Fruit fly (Drosophila melanogaster) whole organism, embryonic: ENCODE data around the gene CG44088.
A peak's percentile ranks its signal among the peaks of the same experiment; 100 is the strongest.

Source experiments
- Adf1 ChIP-seq: fragments of 200-800 bp; sonication (Bioruptor generic); IDR thresholded peaks from 2 replicates; pipeline ENCODE4 v1.3.6; 2022; ENCODE audit warnings: missing biosample characterization, missing genetic modification characterization
- C15 ChIP-seq: fragments of 200-800 bp; sonication (Bioruptor generic); IDR thresholded peaks from 3 replicates; pipeline ENCODE4 v1.3.6; 2022; ENCODE audit warnings: missing biosample characterization, missing genetic modification characterization
- CG10366 ChIP-seq: fragments of 200-800 bp; sonication (Bioruptor generic); IDR thresholded peaks from 2 replicates; pipeline ENCODE4 v1.3.6; 2022; ENCODE audit warnings: missing biosample characterization, missing genetic modification characterization
- CG11456 ChIP-seq: fragments of 200-800 bp; sonication (Bioruptor generic); IDR thresholded peaks from 3 replicates; pipeline ENCODE4 v1.3.6; 2022; ENCODE audit warnings: missing biosample characterization, missing genetic modification characterization
- CG12219 ChIP-seq: fragments of 200-800 bp; sonication (Bioruptor generic); optimal IDR thresholded peaks from 3 replicates; lab custom pipeline; 2018; ENCODE audit warnings: missing biosample characterization, mild to moderate bottlenecking, missing genetic modification characterization
- CG13894 ChIP-seq: fragments of 200-800 bp; sonication (Bioruptor generic); optimal IDR thresholded peaks from 3 replicates; lab custom pipeline; 2018; ENCODE audit warnings: missing biosample characterization, mild to moderate bottlenecking, missing genetic modification characterization, moderate library complexity
- CG14860 ChIP-seq: fragments of 200-800 bp; sonication (Bioruptor generic); IDR thresholded peaks from 3 replicates; pipeline ENCODE4 v1.3.6; 2022; ENCODE audit warnings: missing biosample characterization, missing genetic modification characterization; ENCODE audit not compliant: partially characterized antibody
- CG15011 ChIP-seq: fragments of 200-800 bp; sonication (Bioruptor generic); optimal IDR thresholded peaks from 3 replicates; lab custom pipeline; 2018; ENCODE audit warnings: missing biosample characterization, mild to moderate bottlenecking, missing genetic modification characterization
- CG16813 ChIP-seq: fragments of 200-800 bp; sonication (Bioruptor generic); IDR thresholded peaks from 3 replicates; pipeline ENCODE4 v1.3.6; 2022; ENCODE audit warnings: missing biosample characterization, missing genetic modification characterization; ENCODE audit not compliant: partially characterized antibody
- CG2199 ChIP-seq: fragments of 200-800 bp; sonication (Bioruptor generic); IDR thresholded peaks from 3 replicates; pipeline ENCODE4 v1.3.6; 2022; ENCODE audit warnings: missing biosample characterization, missing genetic modification characterization
- CG2202 ChIP-seq: fragments of 200-800 bp; sonication (Bioruptor generic); optimal IDR thresholded peaks from 2 replicates; lab custom pipeline; 2018; ENCODE audit warnings: missing biosample characterization, mild to moderate bottlenecking, missing genetic modification characterization
- CG31388 ChIP-seq: fragments of 200-800 bp; sonication (Bioruptor generic); optimal IDR thresholded peaks from 2 replicates; lab custom pipeline; 2016; ENCODE audit warnings: missing biosample characterization, missing genetic modification characterization
- CG42726 ChIP-seq: fragments of 200-800 bp; sonication (Bioruptor generic); IDR thresholded peaks from 2 replicates; pipeline ENCODE4 v1.3.6; 2022; ENCODE audit warnings: missing biosample characterization, missing genetic modification characterization; ENCODE audit not compliant: partially characterized antibody
- CG6175 ChIP-seq: fragments of 200-800 bp; sonication (Bioruptor generic); IDR thresholded peaks from 3 replicates; pipeline ENCODE4 v1.3.6; 2022; ENCODE audit warnings: missing biosample characterization, missing genetic modification characterization
- CG6854 ChIP-seq: fragments of 200-800 bp; sonication (Bioruptor generic); optimal IDR thresholded peaks from 3 replicates; lab custom pipeline; 2017; ENCODE audit warnings: missing biosample characterization, mild to moderate bottlenecking, missing genetic modification characterization
- CG7745 ChIP-seq: fragments of 200-800 bp; sonication (Bioruptor generic); optimal IDR thresholded peaks from 2 replicates; lab custom pipeline; 2018; ENCODE audit warnings: missing biosample characterization, mild to moderate bottlenecking, missing genetic modification characterization, moderate library complexity
- CG9609 ChIP-seq: fragments of 200-800 bp; sonication (Bioruptor generic); optimal IDR thresholded peaks from 3 replicates; lab custom pipeline; 2016; ENCODE audit warnings: missing biosample characterization, missing genetic modification characterization
- CrebB ChIP-seq: fragments of 200-800 bp; sonication (Bioruptor generic); optimal IDR thresholded peaks from 3 replicates; lab custom pipeline; 2018; ENCODE audit warnings: missing biosample characterization, mild to moderate bottlenecking, missing genetic modification characterization
- D19B ChIP-seq: fragments of 200-800 bp; sonication (Bioruptor generic); optimal IDR thresholded peaks from 2 replicates; lab custom pipeline; 2017; ENCODE audit warnings: missing biosample characterization, mild to moderate bottlenecking, missing genetic modification characterization
- Dbx ChIP-seq: fragments of 200-800 bp; sonication (Bioruptor generic); IDR thresholded peaks from 3 replicates; pipeline ENCODE4 v1.3.6; 2022; ENCODE audit warnings: missing biosample characterization, missing genetic modification characterization
- HHEX ChIP-seq: fragments of 200-800 bp; sonication (Bioruptor generic); optimal IDR thresholded peaks from 3 replicates; lab custom pipeline; 2017; ENCODE audit warnings: missing biosample characterization, mild to moderate bottlenecking, missing genetic modification characterization, missing genetic modification reagents
- Hey ChIP-seq: fragments of 200-800 bp; sonication (Bioruptor generic); optimal IDR thresholded peaks from 3 replicates; lab custom pipeline; 2018; ENCODE audit warnings: missing biosample characterization, mild to moderate bottlenecking, missing genetic modification characterization
- Hr39 ChIP-seq: fragments of >200 bp; optimal IDR thresholded peaks from 2 replicates; lab custom pipeline; 2017
- Kr ChIP-seq: fragments of 200-800 bp; sonication (Bioruptor generic); optimal IDR thresholded peaks from 2 replicates; lab custom pipeline; 2017; ENCODE audit warnings: missing biosample characterization, mild to moderate bottlenecking, missing genetic modification characterization
- Mes4 ChIP-seq: fragments of 200-800 bp; sonication (Bioruptor generic); optimal IDR thresholded peaks from 2 replicates; lab custom pipeline; 2016; ENCODE audit warnings: missing biosample characterization, missing genetic modification characterization
- Stat92E ChIP-seq, 3 experiments: fragments of >200 bp in 2 of 3; fragments of 200-800 bp in 1 of 3; sonication (Bioruptor generic) in 1 of 3; optimal IDR thresholded peaks; 2 replicates each; lab custom pipeline; 2017 to 2019; ENCODE audit warnings: missing biosample characterization in 3 of 3, missing genetic modification characterization in 3 of 3, mild to moderate bottlenecking in 1 of 3, moderate library complexity in 1 of 3
- ab ChIP-seq: fragments of 200-800 bp; sonication (Bioruptor generic); optimal IDR thresholded peaks from 2 replicates; lab custom pipeline; 2016; ENCODE audit warnings: missing biosample characterization, missing genetic modification characterization
- ato ChIP-seq: fragments of 200-800 bp; sonication (Bioruptor generic); IDR thresholded peaks from 2 replicates; pipeline ENCODE4 v1.3.6; 2022; ENCODE audit warnings: missing biosample characterization, missing genetic modification characterization; ENCODE audit not compliant: partially characterized antibody
- bbx ChIP-seq: fragments of 200-800 bp; sonication (Bioruptor generic); IDR thresholded peaks from 2 replicates; pipeline ENCODE4 v1.3.6; 2022; ENCODE audit warnings: missing biosample characterization, missing genetic modification characterization; ENCODE audit not compliant: partially characterized antibody
- btn ChIP-seq: fragments of 200-800 bp; sonication (Bioruptor generic); optimal IDR thresholded peaks from 2 replicates; lab custom pipeline; 2016; ENCODE audit warnings: missing biosample characterization, missing genetic modification characterization
- cg ChIP-seq: fragments of 200-800 bp; sonication (Bioruptor generic); optimal IDR thresholded peaks from 3 replicates; lab custom pipeline; 2019; ENCODE audit warnings: missing biosample characterization, mild to moderate bottlenecking, missing genetic modification characterization, moderate library complexity
- chinmo ChIP-seq: fragments of 200-800 bp; sonication (Bioruptor generic); IDR thresholded peaks from 4 replicates; pipeline ENCODE4 v1.3.6; 2022; ENCODE audit warnings: missing biosample characterization, missing genetic modification characterization; ENCODE audit not compliant: partially characterized antibody
- da ChIP-seq: fragments of 200-800 bp; sonication (Bioruptor generic); optimal IDR thresholded peaks from 2 replicates; lab custom pipeline; 2016; ENCODE audit warnings: missing biosample characterization, missing genetic modification characterization
- esg ChIP-seq: fragments of 200-800 bp; sonication (Bioruptor generic); conservative IDR thresholded peaks from 2 replicates; pipeline ENCODE4 v1.3.6; 2022; ENCODE audit warnings: missing biosample characterization, missing genetic modification characterization
- ftz-f1 ChIP-seq: fragments of 200-800 bp; sonication (Bioruptor generic); optimal IDR thresholded peaks from 2 replicates; lab custom pipeline; 2016; ENCODE audit warnings: missing biosample characterization, missing genetic modification characterization
- hbn ChIP-seq: fragments of 200-800 bp; sonication (Bioruptor generic); IDR thresholded peaks from 2 replicates; pipeline ENCODE4 v1.3.6; 2022; ENCODE audit warnings: missing biosample characterization, missing genetic modification characterization; ENCODE audit not compliant: partially characterized antibody
- ind ChIP-seq: fragments of 200-800 bp; sonication (Bioruptor generic); optimal IDR thresholded peaks from 3 replicates; lab custom pipeline; 2016; ENCODE audit warnings: missing biosample characterization, missing genetic modification characterization
- jumu ChIP-seq: fragments of 200-800 bp; sonication (Bioruptor generic); optimal IDR thresholded peaks from 3 replicates; lab custom pipeline; 2016; ENCODE audit warnings: missing biosample characterization, missing genetic modification characterization
- lov ChIP-seq, 2 experiments: fragments of 200-800 bp in 1 of 2; fragments of >200 bp in 1 of 2; sonication (Bioruptor generic) in 1 of 2; IDR thresholded peaks in 1 of 2; optimal IDR thresholded peaks in 1 of 2; 2 replicates in 1 of 2; 3 replicates in 1 of 2; pipeline versions ENCODE4 v1.3.6 to Lab custom; 2017 to 2022; ENCODE audit warnings: missing biosample characterization in 1 of 2, missing genetic modification characterization in 1 of 2
- nerfin-2 ChIP-seq: fragments of 200-800 bp; sonication (Bioruptor generic); IDR thresholded peaks from 2 replicates; pipeline ENCODE4 v1.3.6; 2022; ENCODE audit warnings: missing biosample characterization, missing genetic modification characterization; ENCODE audit not compliant: partially characterized antibody
- ro ChIP-seq: fragments of 200-800 bp; sonication (Bioruptor generic); IDR thresholded peaks from 2 replicates; pipeline ENCODE4 v1.3.6; 2022; ENCODE audit warnings: missing biosample characterization, missing genetic modification characterization
- sna ChIP-seq: fragments of 200-800 bp; sonication (Bioruptor generic); IDR thresholded peaks from 2 replicates; pipeline ENCODE4 v1.3.6; 2022; ENCODE audit warnings: missing biosample characterization, missing genetic modification characterization; ENCODE audit not compliant: partially characterized antibody
- tin ChIP-seq: fragments of 200-800 bp; sonication (Bioruptor generic); optimal IDR thresholded peaks from 3 replicates; lab custom pipeline; 2016; ENCODE audit warnings: missing biosample characterization, missing genetic modification characterization
- zfh1 ChIP-seq: fragments of 200-800 bp; sonication (Bioruptor generic); IDR thresholded peaks from 3 replicates; pipeline ENCODE4 v1.3.6; 2022; ENCODE audit warnings: missing biosample characterization, missing genetic modification characterization

The CG44088 gene

DNA sequence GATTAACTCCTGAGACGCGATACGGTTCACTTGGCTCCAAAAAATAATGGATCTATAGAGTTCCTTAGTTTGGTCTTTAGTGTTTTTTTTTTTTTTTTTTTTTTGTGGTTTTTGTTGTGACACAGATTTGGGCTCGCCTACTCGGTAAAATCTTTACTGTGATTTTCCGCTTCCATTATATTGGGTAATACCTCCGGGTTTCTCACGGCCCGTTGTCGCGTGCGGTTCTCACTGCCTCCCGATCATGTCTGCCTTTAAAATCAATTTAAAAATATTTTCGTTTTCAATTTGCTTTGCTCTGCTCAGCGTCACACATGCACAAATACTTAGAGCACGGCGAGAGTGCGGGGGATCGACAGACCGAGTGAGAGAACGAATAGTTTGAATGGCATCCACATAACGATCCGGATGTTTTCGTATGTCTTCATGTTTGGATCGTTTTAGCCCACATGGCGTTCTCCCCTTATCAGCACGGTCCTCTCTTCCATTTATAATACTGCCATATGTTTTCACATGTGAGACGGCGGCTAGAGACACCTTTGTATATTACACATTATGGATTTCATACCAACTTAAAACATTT, 28.6 kb downstream of the CG44088 start (continued):
- TF ChIP-seq Dbx (GFP tag; lab: Robert Waterston, UW) (no peak), hbn (no peak), btn (no peak), ftz-f1 (GFP tag; lab: Kevin White, UChicago) (no peak), Adf1 (GFP tag; lab: Robert Waterston, UW) (peak; percentile 42; the same call in 1 of the 2 replicates), CrebB (tag; lab: Kevin White, UChicago) (peak; percentile 58), sna (GFP tag; lab: Robert Waterston, UW) (no peak), zfh1 (GFP tag; lab: Robert Waterston, UW) (no peak), Mes4 (GFP tag; lab: Kevin White, UChicago) (no peak), bbx (GFP tag; lab: Robert Waterston, UW) (peak; percentile 29; the same call in 1 of the 2 replicates)
- TF ChIP-seq, all 482 proteins: peak for 48

DNA sequence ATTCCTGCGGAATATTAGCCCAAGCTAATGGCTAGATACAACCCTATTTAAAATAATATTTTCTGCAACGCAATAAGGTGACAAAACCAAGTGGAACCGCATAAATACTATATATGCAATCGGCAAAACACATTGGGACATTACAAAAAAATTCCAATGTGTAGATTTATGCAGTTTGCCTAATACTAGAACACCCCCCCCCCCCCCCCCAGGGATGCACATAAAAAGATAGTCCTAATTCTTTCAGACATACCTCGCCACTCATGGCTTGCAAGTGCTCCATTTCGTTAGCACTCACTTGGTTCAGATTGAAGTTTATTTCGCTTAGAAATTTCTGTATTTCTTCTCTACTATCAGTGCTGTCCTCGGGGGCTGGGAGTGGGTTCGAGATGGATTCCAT, 29.3 kb downstream of the CG44088 start:
- TF ChIP-seq Stat92E (GFP tag; optimal IDR thresholded peaks at IDR 0.05; lab: Kevin White, UChicago): peak in 1 of 3 experiments; percentile 79
- TF ChIP-seq Hr39 (lab: Kevin White, UChicago): peak; percentile 77
- no peak for TF ChIP-seq chinmo (GFP tag; lab: Robert Waterston, UW)
- TF ChIP-seq tin (GFP tag; lab: Kevin White, UChicago): no peak
- TF ChIP-seq CG6175: no peak
- no peak for TF ChIP-seq CG42726 (GFP tag; lab: Robert Waterston, UW)
- TF ChIP-seq esg (GFP tag; lab: Robert Waterston, UW): no peak

DNA sequence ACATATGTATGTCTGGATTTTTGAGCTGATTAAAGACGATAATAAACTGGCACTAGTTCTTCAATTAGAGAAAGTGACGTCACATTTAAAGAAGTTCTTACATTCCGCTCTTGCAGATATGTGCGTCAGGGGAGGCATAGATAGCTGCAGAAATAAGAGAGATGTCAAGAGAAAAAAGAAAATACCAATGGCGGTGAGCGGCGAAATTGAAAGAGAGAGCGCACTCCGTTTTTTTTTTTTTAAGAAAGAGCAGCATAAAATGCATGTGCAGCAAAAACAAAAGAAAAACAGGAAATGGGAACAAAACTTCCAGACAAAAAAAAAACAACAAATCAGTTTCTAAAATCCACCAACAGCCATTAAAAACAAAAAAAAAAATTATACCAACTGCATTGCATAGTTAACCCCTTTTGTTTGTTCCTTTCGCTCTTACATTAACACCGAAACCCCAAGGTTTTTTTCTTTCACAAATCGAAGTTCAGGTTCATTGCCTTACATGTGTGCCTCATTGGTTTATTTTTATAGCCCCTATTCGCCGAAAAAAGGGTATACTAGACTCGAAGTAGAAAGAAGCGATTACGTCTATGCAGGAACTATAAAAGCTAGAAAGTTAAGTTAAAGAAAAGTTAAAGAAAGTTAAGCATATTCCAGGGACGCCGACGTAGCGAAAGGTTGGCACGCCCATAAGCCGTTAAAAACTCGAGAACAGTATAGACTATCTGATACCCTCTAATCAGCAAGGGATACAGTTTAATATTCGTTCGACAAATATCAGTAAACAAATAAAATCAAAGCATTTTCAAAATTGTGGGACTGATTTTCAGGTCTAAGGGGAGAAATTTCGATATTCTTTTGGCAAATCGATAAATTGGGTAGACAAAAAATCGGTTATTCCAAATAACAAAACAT, 34.0 kb downstream of the CG44088 start:
- TF ChIP-seq CG11456 (GFP tag; lab: Robert Waterston, UW): no peak
- no peak for TF ChIP-seq jumu (GFP tag; lab: Kevin White, UChicago)
- TF ChIP-seq ind: no peak
- no peak for TF ChIP-seq Kr (GFP tag; lab: Kevin White, UChicago)
- TF ChIP-seq CG2202 (tag; lab: Kevin White, UChicago): no peak
- peak; percentile 67 for TF ChIP-seq D19B (GFP tag; lab: Kevin White, UChicago)
- TF ChIP-seq CG12219 (GFP tag; lab: Kevin White, UChicago): no peak
- no peak for TF ChIP-seq CG10366 (GFP tag; lab: Robert Waterston, UW)
- TF ChIP-seq ab (GFP tag; lab: Kevin White, UChicago): no peak
- TF ChIP-seq CG2199 (GFP tag; lab: Robert Waterston, UW): peak; percentile 45; the same call in 1 of the 3 replicates
- no peak for TF ChIP-seq CG13894
- TF ChIP-seq CG16813 (GFP tag; lab: Robert Waterston, UW): peak; percentile 69
- no peak for TF ChIP-seq CG6854
- TF ChIP-seq cg (GFP tag; lab: Kevin White, UChicago): peak; percentile 2
- no peak for TF ChIP-seq CG15011 (GFP tag; lab: Kevin White, UChicago)
- TF ChIP-seq ro (GFP tag; lab: Robert Waterston, UW): no peak
- TF ChIP-seq da: no peak
- TF ChIP-seq CG9609: no peak
- peak; percentile 83 for TF ChIP-seq nerfin-2 (GFP tag; lab: Robert Waterston, UW)
- TF ChIP-seq Hey (tag; lab: Kevin White, UChicago): no peak
- no peak for TF ChIP-seq C15 (GFP tag; lab: Robert Waterston, UW)
- no peak for TF ChIP-seq CG6175
- TF ChIP-seq CG7745 (tag; lab: Kevin White, UChicago): no peak
- no peak for TF ChIP-seq HHEX (GFP tag; lab: Kevin White, UChicago)
- no peak for TF ChIP-seq lov (optimal IDR thresholded peaks at IDR 0.05; lab: Kevin White, UChicago)
- TF ChIP-seq lov (GFP tag; IDR thresholded peaks at IDR 0.05; lab: Robert Waterston, UW): no peak
- TF ChIP-seq ato (GFP tag; lab: Robert Waterston, UW): peak; percentile 19; the same call in 1 of the 2 replicates
- TF ChIP-seq CG14860: peak; percentile 76
- no peak for TF ChIP-seq CG31388
